Fruit fly (Drosophila melanogaster) whole organism, pupa: ENCODE measurements around the gene CG10298.
A peak's percentile ranks its signal among the peaks of the same experiment; 100 is the strongest.

Experiments used
- CG10348 ChIP-seq: fragments of 200-800 bp; sonication (Bioruptor generic); IDR thresholded peaks from 2 replicates; pipeline ENCODE4 v1.3.6; 2022; ENCODE audit warnings: missing biosample characterization, missing genetic modification characterization
- CG12605 ChIP-seq: fragments of 200-800 bp; sonication (Bioruptor generic); IDR thresholded peaks from 2 replicates; pipeline ENCODE4 v1.3.6; 2022; ENCODE audit warnings: missing biosample characterization, missing genetic modification characterization
- CG13204 ChIP-seq: fragments of 200-800 bp; sonication (Bioruptor generic); optimal IDR thresholded peaks from 2 replicates; lab custom pipeline; 2018; ENCODE audit warnings: missing biosample characterization, mild to moderate bottlenecking, missing genetic modification characterization, moderate library complexity
- CG14655 ChIP-seq: fragments of 200-800 bp; sonication (Bioruptor generic); optimal IDR thresholded peaks from 3 replicates; lab custom pipeline; 2017; ENCODE audit warnings: mild to moderate bottlenecking, missing biosample characterization, missing genetic modification reagents, missing genetic modification characterization
- CG15710 ChIP-seq: fragments of 200-800 bp; sonication (Bioruptor generic); optimal IDR thresholded peaks from 2 replicates; lab custom pipeline; 2018; ENCODE audit warnings: missing biosample characterization, mild to moderate bottlenecking, missing genetic modification characterization, moderate library complexity
- CG17806 ChIP-seq: fragments of 200-800 bp; sonication (Bioruptor generic); optimal IDR thresholded peaks from 2 replicates; lab custom pipeline; 2018; ENCODE audit warnings: missing biosample characterization, mild to moderate bottlenecking, missing genetic modification characterization, moderate library complexity
- CG32121 ChIP-seq: fragments of 200-800 bp; sonication (Bioruptor generic); IDR thresholded peaks from 2 replicates; pipeline ENCODE4 v1.3.6; 2022; ENCODE audit warnings: missing biosample characterization, missing genetic modification characterization
- CG34367 ChIP-seq: fragments of 200-800 bp; sonication (Bioruptor generic); optimal IDR thresholded peaks from 2 replicates; lab custom pipeline; 2018; ENCODE audit warnings: missing biosample characterization, mild to moderate bottlenecking, missing genetic modification characterization
- CG4496 ChIP-seq: fragments of 200-800 bp; sonication (Bioruptor generic); IDR thresholded peaks from 3 replicates; pipeline ENCODE4 v1.3.6; 2022; ENCODE audit warnings: missing biosample characterization, missing genetic modification characterization
- CG8159 ChIP-seq: fragments of 200-800 bp; sonication (Bioruptor generic); optimal IDR thresholded peaks from 3 replicates; lab custom pipeline; 2018; ENCODE audit warnings: missing biosample characterization, mild to moderate bottlenecking, missing genetic modification characterization, moderate library complexity
- CG8301 ChIP-seq: fragments of 200-800 bp; sonication (Bioruptor generic); optimal IDR thresholded peaks from 2 replicates; lab custom pipeline; 2018; ENCODE audit warnings: missing biosample characterization, mild to moderate bottlenecking, missing genetic modification characterization
- CG9948 ChIP-seq: fragments of 200-800 bp; sonication (Bioruptor generic); optimal IDR thresholded peaks from 2 replicates; lab custom pipeline; 2018; ENCODE audit warnings: missing biosample characterization, mild to moderate bottlenecking, missing genetic modification characterization, moderate library complexity
- D1 ChIP-seq: fragments of 200-800 bp; sonication (Bioruptor generic); optimal IDR thresholded peaks from 2 replicates; lab custom pipeline; 2018; ENCODE audit warnings: missing biosample characterization, mild to moderate bottlenecking, missing genetic modification characterization, moderate library complexity
- EcR ChIP-seq: fragments of 200-800 bp; sonication (Bioruptor generic); optimal IDR thresholded peaks from 3 replicates; lab custom pipeline; 2019; ENCODE audit warnings: missing biosample characterization, missing genetic modification characterization, mild to moderate bottlenecking, moderate library complexity, missing genetic modification reagents
- Ets98B ChIP-seq: fragments of 200-800 bp; sonication (Bioruptor generic); IDR thresholded peaks from 2 replicates; pipeline ENCODE4 v1.3.6; 2022; ENCODE audit warnings: missing biosample characterization, missing genetic modification characterization
- Pif1A ChIP-seq: fragments of 200-800 bp; sonication (Bioruptor generic); optimal IDR thresholded peaks from 3 replicates; lab custom pipeline; 2016; ENCODE audit warnings: missing biosample characterization, missing genetic modification characterization
- Pif1B ChIP-seq: fragments of 200-800 bp; sonication (Bioruptor generic); optimal IDR thresholded peaks from 3 replicates; lab custom pipeline; 2016; ENCODE audit warnings: missing biosample characterization, missing genetic modification characterization
- Snoo ChIP-seq: fragments of 200-800 bp; sonication (Bioruptor generic); optimal IDR thresholded peaks from 3 replicates; lab custom pipeline; 2017; ENCODE audit warnings: missing biosample characterization, mild to moderate bottlenecking, missing genetic modification characterization, inconsistent platforms
- fd96Ca ChIP-seq: fragments of 200-800 bp; sonication (Bioruptor generic); IDR thresholded peaks from 3 replicates; pipeline ENCODE4 v1.3.6; 2022; ENCODE audit warnings: missing biosample characterization, missing genetic modification characterization
- gl ChIP-seq: fragments of 200-800 bp; sonication (Bioruptor generic); optimal IDR thresholded peaks from 2 replicates; lab custom pipeline; 2018; ENCODE audit warnings: missing biosample characterization, mild to moderate bottlenecking, missing genetic modification characterization
- rn ChIP-seq: fragments of 200-800 bp; sonication (Bioruptor generic); IDR thresholded peaks from 2 replicates; pipeline ENCODE4 v1.3.6; 2022; ENCODE audit warnings: missing biosample characterization, missing genetic modification characterization

The CG10298 gene

DNA sequence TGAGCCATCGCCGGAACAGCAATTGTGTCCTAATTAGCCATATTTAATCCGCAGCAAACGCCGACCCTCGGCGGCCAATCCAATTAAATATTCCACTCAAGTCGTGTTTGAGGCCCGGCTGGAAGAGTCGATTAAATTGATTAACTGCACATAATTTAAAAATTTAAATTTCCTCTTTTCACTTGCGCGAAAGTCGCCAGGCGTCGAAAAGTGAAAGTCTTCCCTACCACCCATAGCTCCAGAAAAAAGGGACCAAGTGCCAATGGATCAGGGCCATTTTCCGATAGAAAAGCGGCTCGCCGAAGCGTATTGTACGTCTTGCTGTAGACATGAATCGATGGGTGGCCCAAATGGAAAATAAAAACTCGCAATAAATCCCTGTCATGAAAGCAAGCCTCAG, 5.4 kb upstream of the CG10298 start:
- no peak for TF ChIP-seq fd96Ca (GFP tag; lab: Robert Waterston, UW)
- no peak for TF ChIP-seq CG15710 (tag; lab: Kevin White, UChicago)
- no peak for TF ChIP-seq rn (GFP tag; lab: Robert Waterston, UW)
- no peak for TF ChIP-seq CG14655 (GFP tag; lab: Kevin White, UChicago)
- no peak for TF ChIP-seq CG8301 (tag; lab: Kevin White, UChicago)
- TF ChIP-seq CG17806 (tag; lab: Kevin White, UChicago): no peak
- no peak for TF ChIP-seq CG4496 (GFP tag; lab: Robert Waterston, UW)
- no peak for TF ChIP-seq gl (tag; lab: Kevin White, UChicago)
- no peak for TF ChIP-seq CG10348 (GFP tag; lab: Robert Waterston, UW)
- no peak for TF ChIP-seq EcR (GFP tag; lab: Kevin White, UChicago)
- TF ChIP-seq CG12605: no peak
- no peak for TF ChIP-seq D1 (tag; lab: Kevin White, UChicago)
- no peak for TF ChIP-seq CG13204
- no peak for TF ChIP-seq CG9948 (tag; lab: Kevin White, UChicago)
- no peak for TF ChIP-seq CG34367 (tag; lab: Kevin White, UChicago)
- no peak for TF ChIP-seq Ets98B (GFP tag; lab: Robert Waterston, UW)
- no peak for TF ChIP-seq Pif1A
- TF ChIP-seq CG32121 (GFP tag; lab: Robert Waterston, UW): no peak
- TF ChIP-seq Snoo: no peak

DNA sequence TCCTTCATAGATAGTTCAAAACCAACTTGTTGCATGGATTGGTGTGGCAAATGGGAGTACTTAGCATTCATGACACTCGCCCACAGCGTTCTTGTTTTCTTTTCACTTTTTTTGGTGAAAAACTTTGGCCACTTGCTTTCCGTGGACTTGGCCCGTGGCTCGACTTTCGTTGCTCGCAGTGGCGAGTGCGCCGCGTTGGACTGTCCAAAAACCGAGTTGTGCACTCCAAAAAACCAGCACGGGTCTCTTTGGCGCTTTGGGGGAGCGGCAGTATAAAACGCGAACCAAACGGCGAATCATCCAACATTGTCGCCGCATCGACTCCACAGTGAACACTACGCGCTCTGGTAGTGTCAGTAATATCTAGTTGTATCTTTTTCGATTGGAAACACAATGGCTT, 3.0 kb upstream of the CG10298 start, which contains the start of gene Osi20:
Gene Osi20 (plus strand): TSS at position 301 of the 400 bp plus-strand sequence.
- TF ChIP-seq CG14655 (GFP tag; lab: Kevin White, UChicago): no peak
- TF ChIP-seq Pif1B (GFP tag; lab: Kevin White, UChicago): no peak
- no peak for TF ChIP-seq CG10348 (GFP tag; lab: Robert Waterston, UW)
- no peak for TF ChIP-seq CG12605
- no peak for TF ChIP-seq D1 (tag; lab: Kevin White, UChicago)
- no peak for TF ChIP-seq Snoo
- no peak for TF ChIP-seq Pif1A
- TF ChIP-seq CG15710 (tag; lab: Kevin White, UChicago): no peak
- no peak for TF ChIP-seq EcR (GFP tag; lab: Kevin White, UChicago)
- no peak for TF ChIP-seq CG8301 (tag; lab: Kevin White, UChicago)
- TF ChIP-seq fd96Ca (GFP tag; lab: Robert Waterston, UW): no peak
- no peak for TF ChIP-seq CG32121 (GFP tag; lab: Robert Waterston, UW)
- TF ChIP-seq CG13204: no peak
- no peak for TF ChIP-seq gl (tag; lab: Kevin White, UChicago)
- TF ChIP-seq CG9948 (tag; lab: Kevin White, UChicago): no peak
- no peak for TF ChIP-seq rn (GFP tag; lab: Robert Waterston, UW)
- no peak for TF ChIP-seq CG17806 (tag; lab: Kevin White, UChicago)
- TF ChIP-seq Ets98B (GFP tag; lab: Robert Waterston, UW): no peak
- TF ChIP-seq, all 21 proteins: peak for 0

DNA sequence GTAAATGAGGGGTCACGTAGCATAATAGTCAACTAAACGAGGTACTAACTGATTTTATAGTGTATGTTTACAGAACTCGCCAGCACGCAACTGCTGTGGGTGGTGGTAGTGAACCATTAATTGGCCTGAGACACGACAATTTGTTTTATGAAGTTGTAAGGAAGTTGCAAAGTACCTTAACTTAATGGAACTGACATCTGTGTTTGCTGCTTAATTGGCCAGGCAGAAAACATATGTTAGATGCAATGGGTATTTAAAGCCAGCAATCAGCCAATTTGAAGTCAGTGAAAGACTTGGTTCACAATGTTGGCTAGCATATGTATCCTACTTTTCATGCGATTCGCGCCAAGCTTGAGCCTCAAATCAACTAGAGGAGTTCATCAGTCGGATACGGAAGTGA, 1.1 kb upstream of the CG10298 start, which contains the start of gene CG17917:
Gene CG17917 (plus strand): TSS at position 301 of the 400 bp plus-strand sequence.
- TF ChIP-seq fd96Ca (GFP tag; lab: Robert Waterston, UW) (no peak), CG12605 (no peak), CG8159 (tag; lab: Kevin White, UChicago) (no peak), EcR (GFP tag; lab: Kevin White, UChicago) (no peak), CG8301 (tag; lab: Kevin White, UChicago) (no peak), D1 (tag; lab: Kevin White, UChicago) (no peak), Ets98B (GFP tag; lab: Robert Waterston, UW) (no peak), gl (tag; lab: Kevin White, UChicago) (no peak), CG14655 (GFP tag; lab: Kevin White, UChicago) (no peak), CG34367 (tag; lab: Kevin White, UChicago) (no peak), CG17806 (tag; lab: Kevin White, UChicago) (no peak), Pif1A (no peak), Snoo (no peak), CG10348 (GFP tag; lab: Robert Waterston, UW) (no peak), rn (GFP tag; lab: Robert Waterston, UW) (no peak), CG13204 (no peak), CG4496 (GFP tag; lab: Robert Waterston, UW) (no peak)

- TF ChIP-seq EcR (GFP tag; lab: Kevin White, UChicago) (no peak), CG32121 (GFP tag; lab: Robert Waterston, UW) (0 out of 2 replicates have a peak, but pooled peaks have one; percentile 12), Snoo (no peak), CG8301 (tag; lab: Kevin White, UChicago) (no peak), Pif1B (GFP tag; lab: Kevin White, UChicago) (peak; percentile 26), CG8159 (tag; lab: Kevin White, UChicago) (peak; percentile 8), Pif1A (peak; percentile 12), D1 (tag; lab: Kevin White, UChicago) (peak; percentile 11), CG17806 (tag; lab: Kevin White, UChicago) (no peak), fd96Ca (GFP tag; lab: Robert Waterston, UW) (peak; percentile 34; the same call in 1 of the 3 replicates), Ets98B (GFP tag; lab: Robert Waterston, UW) (peak; percentile 6; the same call in 1 of the 2 replicates)
Observed at dm6 chr3R:6343396-6344239, 816 bp downstream of the CG10298 start, which contains the start of gene CG17919. Gene CG17919 (plus strand): TSS chr3R:6344029.

DNA sequence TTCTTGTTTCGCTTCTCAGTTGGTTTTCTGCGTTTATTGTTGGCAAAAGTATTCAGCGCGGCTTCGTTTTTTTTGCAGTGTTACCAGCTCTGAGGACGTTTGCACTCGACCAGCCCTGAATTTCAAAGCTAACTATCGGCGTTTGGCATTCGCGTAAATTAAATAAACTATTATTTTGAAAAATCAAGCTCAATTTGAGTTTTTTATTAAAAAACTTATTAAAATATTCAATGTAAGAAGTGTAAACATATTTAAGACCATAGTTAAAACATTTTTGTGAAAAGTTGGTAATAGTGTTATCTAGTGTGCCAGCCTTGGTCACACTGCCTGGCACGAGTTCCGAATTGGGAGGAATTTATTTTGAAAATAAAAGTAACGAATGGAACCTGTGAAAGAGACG, 3.0 kb downstream of the CG10298 start, which contains the start of the genes SmD2 and CG18048:
Gene SmD2 (minus strand): TSS at position 98 of the 400 bp plus-strand sequence.
Gene CG18048 (plus strand): TSS at position 298 of the 400 bp plus-strand sequence.
- TF ChIP-seq gl (tag; lab: Kevin White, UChicago) (no peak), CG32121 (GFP tag; lab: Robert Waterston, UW) (no peak), CG13204 (no peak), D1 (tag; lab: Kevin White, UChicago) (no peak), fd96Ca (GFP tag; lab: Robert Waterston, UW) (no peak), CG10348 (GFP tag; lab: Robert Waterston, UW) (no peak), CG8159 (tag; lab: Kevin White, UChicago) (no peak), CG8301 (tag; lab: Kevin White, UChicago) (no peak), Pif1A (no peak)
